Fruit fly (Drosophila melanogaster) whole organism, embryonic: Measurements from ENCODE around the gene GluProRS.

Source experiments
- Ada2b ChIP-seq: fragments of 200-800 bp; sonication (Bioruptor generic); IDR thresholded peaks from 2 replicates; pipeline ENCODE4 v1.3.6; 2022; ENCODE audit warnings: missing biosample characterization, missing genetic modification characterization
- Bgb ChIP-seq: fragments of 200-800 bp; sonication (Bioruptor generic); IDR thresholded peaks from 2 replicates; pipeline ENCODE4 v1.3.6; 2022; ENCODE audit warnings: missing biosample characterization, missing genetic modification characterization; ENCODE audit not compliant: partially characterized antibody
- CG10147 ChIP-seq: fragments of 200-800 bp; sonication (Bioruptor generic); optimal IDR thresholded peaks from 2 replicates; lab custom pipeline; 2019; ENCODE audit warnings: missing biosample characterization, mild to moderate bottlenecking, missing genetic modification characterization, moderate library complexity
- CG10959 ChIP-seq: fragments of 200-800 bp; sonication (Bioruptor generic); IDR thresholded peaks from 2 replicates; pipeline ENCODE4 v1.3.6; 2022; ENCODE audit warnings: missing biosample characterization, missing genetic modification characterization
- CG11398 ChIP-seq: fragments of 200-800 bp; sonication (Bioruptor generic); optimal IDR thresholded peaks from 2 replicates; lab custom pipeline; 2016; ENCODE audit warnings: missing biosample characterization, missing genetic modification characterization
- CG12104 ChIP-seq: fragments of 200-800 bp; sonication (Bioruptor generic); optimal IDR thresholded peaks from 3 replicates; lab custom pipeline; 2016; ENCODE audit warnings: missing biosample characterization, missing genetic modification characterization
- CG13123 ChIP-seq: fragments of 200-800 bp; sonication (Bioruptor generic); optimal IDR thresholded peaks from 2 replicates; lab custom pipeline; 2016; ENCODE audit warnings: missing biosample characterization, missing genetic modification characterization
- CG14441 ChIP-seq: fragments of 200-800 bp; sonication (Bioruptor generic); IDR thresholded peaks from 2 replicates; pipeline ENCODE4 v1.3.6; 2022; ENCODE audit warnings: missing biosample characterization, missing genetic modification characterization
- CG2129 ChIP-seq: fragments of 200-800 bp; sonication (Bioruptor generic); IDR thresholded peaks from 2 replicates; pipeline ENCODE4 v1.3.6; 2022; ENCODE audit warnings: missing biosample characterization, missing genetic modification characterization; ENCODE audit not compliant: partially characterized antibody
- CG32532 ChIP-seq: fragments of 200-800 bp; sonication (Bioruptor generic); IDR thresholded peaks from 2 replicates; pipeline ENCODE4 v1.3.6; 2022; ENCODE audit warnings: missing biosample characterization, missing genetic modification characterization
- CG4360 ChIP-seq: fragments of 200-800 bp; sonication (Bioruptor generic); IDR thresholded peaks from 2 replicates; pipeline ENCODE4 v1.3.6; 2022; ENCODE audit warnings: missing biosample characterization, missing genetic modification characterization
- CG4617 ChIP-seq: fragments of 200-800 bp; sonication (Bioruptor generic); optimal IDR thresholded peaks from 3 replicates; lab custom pipeline; 2016; ENCODE audit warnings: missing biosample characterization, missing genetic modification characterization, borderline replicate concordance
- CG6175 ChIP-seq: fragments of 200-800 bp; sonication (Bioruptor generic); IDR thresholded peaks from 3 replicates; pipeline ENCODE4 v1.3.6; 2022; ENCODE audit warnings: missing biosample characterization, missing genetic modification characterization
- CG7745 ChIP-seq: fragments of 200-800 bp; sonication (Bioruptor generic); optimal IDR thresholded peaks from 2 replicates; lab custom pipeline; 2018; ENCODE audit warnings: missing biosample characterization, mild to moderate bottlenecking, missing genetic modification characterization, moderate library complexity
- CHES-1-like ChIP-seq: fragments of 200-800 bp; sonication (Bioruptor generic); optimal IDR thresholded peaks from 2 replicates; lab custom pipeline; 2016; ENCODE audit warnings: missing biosample characterization, missing genetic modification characterization
- Chrac-16 ChIP-seq: fragments of 200-800 bp; sonication (Bioruptor generic); optimal IDR thresholded peaks from 3 replicates; lab custom pipeline; 2016; ENCODE audit warnings: missing biosample characterization, missing genetic modification characterization
- D19A ChIP-seq: fragments of 200-800 bp; optimal IDR thresholded peaks from 3 replicates; lab custom pipeline; 2019; ENCODE audit warnings: missing biosample characterization, mild to moderate bottlenecking, missing genetic modification characterization, moderate library complexity
- Doc2 ChIP-seq: fragments of 200-800 bp; sonication (Bioruptor generic); IDR thresholded peaks from 2 replicates; pipeline ENCODE4 v1.3.6; 2022; ENCODE audit warnings: missing biosample characterization, missing genetic modification characterization
- Dref ChIP-seq: fragments of 200-800 bp; sonication (Bioruptor generic); IDR thresholded peaks from 2 replicates; pipeline ENCODE4 v1.3.6; 2022; ENCODE audit warnings: missing biosample characterization, missing genetic modification characterization
- Drgx ChIP-seq: fragments of 200-800 bp; sonication (Bioruptor generic); IDR thresholded peaks from 2 replicates; pipeline ENCODE4 v1.3.6; 2022; ENCODE audit warnings: missing biosample characterization, missing genetic modification characterization
- ERR ChIP-seq: fragments of 200-800 bp; sonication (Bioruptor generic); optimal IDR thresholded peaks from 2 replicates; lab custom pipeline; 2016; ENCODE audit warnings: missing biosample characterization, missing genetic modification characterization
- Ets65A ChIP-seq: fragments of 200-800 bp; sonication (Bioruptor generic); peaks from one replicate; lab custom pipeline; 2016; ENCODE audit warnings: missing biosample characterization, missing genetic modification characterization
- Gsc ChIP-seq: fragments of 200-800 bp; sonication (Bioruptor generic); IDR thresholded peaks from 2 replicates; pipeline ENCODE4 v1.3.6; 2022; ENCODE audit warnings: missing biosample characterization, missing genetic modification characterization
- H15 ChIP-seq: fragments of 200-800 bp; sonication (Bioruptor generic); IDR thresholded peaks from 3 replicates; pipeline ENCODE4 v1.3.6; 2022; ENCODE audit warnings: missing biosample characterization, missing genetic modification characterization
- Hr51 ChIP-seq, 2 experiments: fragments of 200-800 bp; sonication (Bioruptor generic); optimal IDR thresholded peaks; 2 replicates in 1 of 2; 3 replicates in 1 of 2; lab custom pipeline; 2016 to 2018; ENCODE audit warnings: missing biosample characterization in 2 of 2, missing genetic modification characterization in 2 of 2, mild to moderate bottlenecking in 1 of 2, moderate library complexity in 1 of 2
- Pdp1 ChIP-seq, 2 experiments: fragments of 200-800 bp; sonication (Bioruptor generic); optimal IDR thresholded peaks; 3 replicates each; lab custom pipeline; 2016; ENCODE audit warnings: missing biosample characterization in 2 of 2, missing genetic modification characterization in 2 of 2, mild to moderate bottlenecking in 1 of 2, moderate library complexity in 1 of 2
- Sox100B ChIP-seq: fragments of 200-800 bp; sonication (Bioruptor generic); optimal IDR thresholded peaks from 3 replicates; lab custom pipeline; 2018; ENCODE audit warnings: missing biosample characterization, mild to moderate bottlenecking, missing genetic modification characterization
- ac ChIP-seq: fragments of 200-800 bp; sonication (Bioruptor generic); optimal IDR thresholded peaks from 3 replicates; lab custom pipeline; 2017; ENCODE audit warnings: missing biosample characterization, mild to moderate bottlenecking, missing genetic modification characterization
- ara ChIP-seq: fragments of 200-800 bp; sonication (Bioruptor generic); IDR thresholded peaks from 2 replicates; pipeline ENCODE4 v1.3.6; 2022; ENCODE audit warnings: missing biosample characterization, missing genetic modification characterization
- bowl ChIP-seq: fragments of 200-800 bp; sonication (Bioruptor generic); IDR thresholded peaks from 2 replicates; pipeline ENCODE4 v1.3.6; 2022; ENCODE audit warnings: missing biosample characterization, missing genetic modification characterization
- cato ChIP-seq: fragments of 200-800 bp; sonication (Bioruptor generic); optimal IDR thresholded peaks from 2 replicates; lab custom pipeline; 2016; ENCODE audit warnings: missing biosample characterization, missing genetic modification characterization, borderline replicate concordance
- chm ChIP-seq: fragments of 200-800 bp; sonication (Bioruptor generic); IDR thresholded peaks from 2 replicates; pipeline ENCODE4 v1.3.6; 2022; ENCODE audit warnings: missing biosample characterization, missing genetic modification characterization
- dati ChIP-seq: fragments of 200-800 bp; sonication (Bioruptor generic); IDR thresholded peaks from 2 replicates; pipeline ENCODE4 v1.3.6; 2022; ENCODE audit warnings: missing biosample characterization, missing genetic modification characterization
- dm ChIP-seq: fragments of 200-800 bp; sonication (Bioruptor generic); optimal IDR thresholded peaks from 3 replicates; lab custom pipeline; 2016; ENCODE audit warnings: missing biosample characterization, missing genetic modification characterization
- dpn ChIP-seq, 2 experiments: fragments of 200-800 bp; sonication (Bioruptor generic); optimal IDR thresholded peaks; 3 replicates each; lab custom pipeline; 2016; ENCODE audit warnings: missing biosample characterization in 2 of 2, missing genetic modification characterization in 2 of 2
- fd64A ChIP-seq: fragments of 200-800 bp; sonication (Bioruptor generic); optimal IDR thresholded peaks from 3 replicates; lab custom pipeline; 2018; ENCODE audit warnings: missing biosample characterization, mild to moderate bottlenecking, missing genetic modification characterization
- fd96Cb ChIP-seq: fragments of 200-800 bp; sonication (Bioruptor generic); optimal IDR thresholded peaks from 2 replicates; lab custom pipeline; 2018; ENCODE audit warnings: missing biosample characterization, mild to moderate bottlenecking, missing genetic modification characterization, moderate library complexity
- fru ChIP-seq: fragments of >200 bp; optimal IDR thresholded peaks from 2 replicates; lab custom pipeline; 2017
- gro ChIP-seq: fragments of 200-800 bp; sonication (Bioruptor generic); optimal IDR thresholded peaks from 2 replicates; lab custom pipeline; 2016; ENCODE audit warnings: missing biosample characterization, missing genetic modification characterization
- ham ChIP-seq: fragments of 200-800 bp; sonication (Bioruptor generic); IDR thresholded peaks from 2 replicates; pipeline ENCODE4 v1.3.6; 2022; ENCODE audit warnings: missing biosample characterization, missing genetic modification characterization
- insv ChIP-seq, 2 experiments: fragments of 200-800 bp; sonication (Bioruptor generic); optimal IDR thresholded peaks; 3 replicates each; lab custom pipeline; 2016 to 2018; ENCODE audit warnings: missing biosample characterization in 2 of 2, missing genetic modification characterization in 2 of 2
- jumu ChIP-seq: fragments of 200-800 bp; sonication (Bioruptor generic); optimal IDR thresholded peaks from 3 replicates; lab custom pipeline; 2016; ENCODE audit warnings: missing biosample characterization, missing genetic modification characterization
- maf-S ChIP-seq: fragments of 200-800 bp; sonication (Bioruptor generic); optimal IDR thresholded peaks from 2 replicates; lab custom pipeline; 2016; ENCODE audit warnings: missing biosample characterization, missing genetic modification characterization
- nerfin-1 ChIP-seq: fragments of 200-800 bp; sonication (Bioruptor generic); optimal IDR thresholded peaks from 3 replicates; lab custom pipeline; 2019; ENCODE audit warnings: missing biosample characterization, mild to moderate bottlenecking, missing genetic modification characterization, moderate library complexity
- salm ChIP-seq: fragments of 200-800 bp; sonication (Bioruptor generic); optimal IDR thresholded peaks from 2 replicates; lab custom pipeline; 2018; ENCODE audit warnings: missing biosample characterization, mild to moderate bottlenecking, missing genetic modification characterization
- sisA ChIP-seq: fragments of 200-800 bp; sonication (Bioruptor generic); IDR thresholded peaks from 2 replicates; pipeline ENCODE4 v1.3.6; 2022; ENCODE audit warnings: missing biosample characterization, missing genetic modification characterization
- slp2 ChIP-seq: fragments of 200-800 bp; sonication (Bioruptor generic); optimal IDR thresholded peaks from 2 replicates; lab custom pipeline; 2016; ENCODE audit warnings: missing biosample characterization, missing genetic modification characterization
- unpg ChIP-seq: fragments of 200-800 bp; sonication (Bioruptor generic); optimal IDR thresholded peaks from 3 replicates; lab custom pipeline; 2018; ENCODE audit warnings: missing biosample characterization, mild to moderate bottlenecking, missing genetic modification characterization, moderate library complexity
- vnd ChIP-seq: fragments of 200-800 bp; sonication (Bioruptor generic); IDR thresholded peaks from 3 replicates; pipeline ENCODE4 v1.3.6; 2022; ENCODE audit warnings: missing biosample characterization, missing genetic modification characterization; ENCODE audit not compliant: partially characterized antibody

GluProRS gene

dm6 chr3R:23931095-23931728 lies 27.0 kb downstream of the GluProRS start, which contains the start of the genes Rpt2 and CG13599 (continued):
- TF ChIP-seq nerfin-1 (tag; lab: Kevin White, UChicago) (peak; percentile 5), Drgx (GFP tag; lab: Robert Waterston, UW) (no peak)

DNA sequence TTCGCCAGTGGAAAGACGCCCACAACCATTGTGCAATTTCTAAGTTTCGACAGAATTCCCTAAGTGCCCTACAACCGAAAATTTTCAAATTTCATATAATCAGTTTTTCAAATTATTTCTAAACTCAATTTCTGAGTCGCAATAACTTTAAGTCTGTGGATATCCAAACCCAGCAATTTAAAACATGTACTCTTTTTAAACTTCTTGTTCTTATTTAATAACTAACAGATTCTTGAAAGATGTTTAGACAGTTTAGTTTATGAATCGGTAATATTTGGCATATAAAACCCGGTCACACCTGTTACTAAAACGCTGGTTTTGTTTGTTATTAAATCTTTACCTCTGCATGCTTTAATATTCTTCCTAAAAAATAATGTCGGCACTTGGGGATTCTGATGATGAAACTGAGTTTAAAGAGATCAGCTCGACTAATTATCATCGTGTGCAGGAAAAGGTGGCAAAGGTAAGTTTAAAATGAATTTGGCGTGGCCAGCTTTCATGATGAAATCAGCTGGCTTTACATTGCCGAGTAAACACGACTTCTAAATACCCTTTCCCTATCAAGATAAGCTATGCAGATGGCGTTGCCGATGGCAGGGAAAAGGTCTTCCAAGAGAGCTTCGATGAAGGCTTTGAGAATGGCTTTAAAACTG lies 29.1 kb downstream of the GluProRS start, which contains the start of the genes CG43998, CG43999 and CG31142:
TSS of gene CG43998 (minus strand) at position 51 of the 653 bp plus-strand sequence.
TSS of gene CG43999 (minus strand) at position 51 of the 653 bp plus-strand sequence.
TSS of gene CG31142 (plus strand) at position 294 of the 653 bp plus-strand sequence.
- TF ChIP-seq CG2129 (GFP tag; lab: Robert Waterston, UW): no peak
- no peak for TF ChIP-seq ham (GFP tag; lab: Robert Waterston, UW)
- no peak for TF ChIP-seq CG12104 (GFP tag; lab: Kevin White, UChicago)
- no peak for TF ChIP-seq Chrac-16 (GFP tag; lab: Kevin White, UChicago)
- TF ChIP-seq gro (GFP tag; lab: Kevin White, UChicago): peak; percentile 6
- no peak for TF ChIP-seq Doc2 (GFP tag; lab: Robert Waterston, UW)
- no peak for TF ChIP-seq unpg (GFP tag; lab: Kevin White, UChicago)
- no peak for TF ChIP-seq CG11398 (GFP tag; lab: Kevin White, UChicago)
- TF ChIP-seq chm (GFP tag; lab: Robert Waterston, UW): no peak
- no peak for TF ChIP-seq fru
- TF ChIP-seq CG7745 (tag; lab: Kevin White, UChicago): no peak
- no peak for TF ChIP-seq CG6175 (GFP tag; lab: Robert Waterston, UW)
- no peak for TF ChIP-seq Gsc
- no peak for TF ChIP-seq dm
- TF ChIP-seq Bgb (GFP tag; lab: Robert Waterston, UW): no peak
- TF ChIP-seq sisA (GFP tag; lab: Robert Waterston, UW): no peak
- TF ChIP-seq Sox100B (GFP tag; lab: Kevin White, UChicago): no peak
- TF ChIP-seq CG4617: peak; percentile 33
- no peak for TF ChIP-seq CG32532
- TF ChIP-seq CG10959 (GFP tag; lab: Robert Waterston, UW): no peak
- no peak for TF ChIP-seq Dref (GFP tag; lab: Robert Waterston, UW)
- no peak for TF ChIP-seq CHES-1-like (GFP tag; lab: Kevin White, UChicago)
- no peak for TF ChIP-seq ac (GFP tag; lab: Kevin White, UChicago)
- TF ChIP-seq Pdp1 (GFP tag; optimal IDR thresholded peaks at IDR 0.05; lab: Kevin White, UChicago): peak in 1 of 2 experiments; percentile 15
- no peak for TF ChIP-seq insv (GFP tag; optimal IDR thresholded peaks at IDR 0.05; lab: Kevin White, UChicago)
- peak in 1 of 2 experiments; percentile 5 for TF ChIP-seq dpn (GFP tag; optimal IDR thresholded peaks at IDR 0.05; lab: Kevin White, UChicago)
- no peak for TF ChIP-seq Ada2b
- no peak for TF ChIP-seq bowl (GFP tag; lab: Robert Waterston, UW)
- no peak for TF ChIP-seq Hr51 (GFP tag; optimal IDR thresholded peaks at IDR 0.05; lab: Kevin White, UChicago)
- TF ChIP-seq vnd (GFP tag; lab: Robert Waterston, UW): no peak
- TF ChIP-seq cato (GFP tag; lab: Kevin White, UChicago): no peak
- no peak for TF ChIP-seq ara (GFP tag; lab: Robert Waterston, UW)
- TF ChIP-seq maf-S: no peak
- no peak for TF ChIP-seq ERR (GFP tag; lab: Kevin White, UChicago)
- no peak for TF ChIP-seq jumu (GFP tag; lab: Kevin White, UChicago)
- TF ChIP-seq CG4360 (GFP tag; lab: Robert Waterston, UW): no peak
- no peak for TF ChIP-seq CG13123
- no peak for TF ChIP-seq salm (tag; lab: Kevin White, UChicago)
- TF ChIP-seq D19A (tag; lab: Kevin White, UChicago): peak; percentile 97
- TF ChIP-seq CG10147 (GFP tag; lab: Kevin White, UChicago): no peak
- no peak for TF ChIP-seq dati (GFP tag; lab: Robert Waterston, UW)
- TF ChIP-seq fd64A (GFP tag; lab: Kevin White, UChicago): no peak
- no peak for TF ChIP-seq fd96Cb (tag; lab: Kevin White, UChicago)
- TF ChIP-seq H15 (GFP tag; lab: Robert Waterston, UW): no peak
- TF ChIP-seq Ets65A (GFP tag; lab: Kevin White, UChicago): peak; percentile 15
- no peak for TF ChIP-seq slp2
- no peak for TF ChIP-seq CG14441
